Fruit fly (Drosophila melanogaster) whole organism, embryonic: Measurements from ENCODE around the gene CG13313.

ENCODE experiments used
- ATbp ChIP-seq: fragments of 200-800 bp; sonication (Bioruptor generic); optimal IDR thresholded peaks from 2 replicates; lab custom pipeline; 2017; ENCODE audit warnings: missing biosample characterization, mild to moderate bottlenecking, missing genetic modification characterization, missing genetic modification reagents
- Atf-2 ChIP-seq: fragments of 200-800 bp; sonication (Bioruptor generic); optimal IDR thresholded peaks from 2 replicates; lab custom pipeline; 2016; ENCODE audit warnings: missing biosample characterization, missing genetic modification characterization
- Blimp-1 ChIP-seq: fragments of 200-800 bp; sonication (Bioruptor generic); optimal IDR thresholded peaks from 3 replicates; lab custom pipeline; 2018; ENCODE audit warnings: missing biosample characterization, missing genetic modification characterization, mild to moderate bottlenecking, moderate library complexity, missing genetic modification reagents
- CG10274 ChIP-seq: fragments of 200-800 bp; sonication (Bioruptor generic); optimal IDR thresholded peaks from 3 replicates; lab custom pipeline; 2017; ENCODE audit warnings: missing biosample characterization, mild to moderate bottlenecking, missing genetic modification characterization
- CG11398 ChIP-seq: fragments of 200-800 bp; sonication (Bioruptor generic); optimal IDR thresholded peaks from 2 replicates; lab custom pipeline; 2016; ENCODE audit warnings: missing biosample characterization, missing genetic modification characterization
- CG11696 ChIP-seq: fragments of 200-800 bp; sonication (Bioruptor generic); IDR thresholded peaks from 2 replicates; pipeline ENCODE4 v1.3.6; 2022; ENCODE audit warnings: missing biosample characterization, missing genetic modification characterization
- CG12219 ChIP-seq: fragments of 200-800 bp; sonication (Bioruptor generic); optimal IDR thresholded peaks from 3 replicates; lab custom pipeline; 2018; ENCODE audit warnings: missing biosample characterization, mild to moderate bottlenecking, missing genetic modification characterization
- CG13287 ChIP-seq: fragments of 200-800 bp; sonication (Bioruptor generic); IDR thresholded peaks from 2 replicates; pipeline ENCODE4 v1.3.6; 2022; ENCODE audit warnings: missing biosample characterization, missing genetic modification characterization; ENCODE audit not compliant: partially characterized antibody
- CG14441 ChIP-seq: fragments of 200-800 bp; sonication (Bioruptor generic); IDR thresholded peaks from 2 replicates; pipeline ENCODE4 v1.3.6; 2022; ENCODE audit warnings: missing biosample characterization, missing genetic modification characterization
- CG14860 ChIP-seq: fragments of 200-800 bp; sonication (Bioruptor generic); IDR thresholded peaks from 3 replicates; pipeline ENCODE4 v1.3.6; 2022; ENCODE audit warnings: missing biosample characterization, missing genetic modification characterization; ENCODE audit not compliant: partially characterized antibody
- CG1603 ChIP-seq: fragments of 200-800 bp; sonication (Bioruptor generic); optimal IDR thresholded peaks from 2 replicates; lab custom pipeline; 2019; ENCODE audit warnings: missing biosample characterization, mild to moderate bottlenecking, missing genetic modification characterization, moderate library complexity
- CG17328 ChIP-seq: fragments of 200-800 bp; sonication (Bioruptor generic); IDR thresholded peaks from 2 replicates; pipeline ENCODE4 v1.3.6; 2022; ENCODE audit warnings: missing biosample characterization, missing genetic modification characterization
- CG18599 ChIP-seq: fragments of 200-800 bp; sonication (Bioruptor generic); optimal IDR thresholded peaks from 3 replicates; lab custom pipeline; 2017; ENCODE audit warnings: missing biosample characterization, missing genetic modification characterization, mild to moderate bottlenecking, moderate library complexity, missing genetic modification reagents
- CG2678 ChIP-seq: fragments of 200-800 bp; sonication (Bioruptor generic); optimal IDR thresholded peaks from 3 replicates; lab custom pipeline; 2019; ENCODE audit warnings: missing biosample characterization, mild to moderate bottlenecking, missing genetic modification characterization, moderate library complexity
- CG30403 ChIP-seq: fragments of 200-800 bp; sonication (Bioruptor generic); optimal IDR thresholded peaks from 3 replicates; lab custom pipeline; 2016; ENCODE audit warnings: missing biosample characterization, missing genetic modification characterization
- CG31365 ChIP-seq: fragments of 200-800 bp; sonication (Bioruptor generic); optimal IDR thresholded peaks from 2 replicates; lab custom pipeline; 2018; ENCODE audit warnings: missing biosample characterization, mild to moderate bottlenecking, missing genetic modification characterization
- CG42726 ChIP-seq: fragments of 200-800 bp; sonication (Bioruptor generic); IDR thresholded peaks from 2 replicates; pipeline ENCODE4 v1.3.6; 2022; ENCODE audit warnings: missing biosample characterization, missing genetic modification characterization; ENCODE audit not compliant: partially characterized antibody
- CG4730 ChIP-seq: fragments of 200-800 bp; sonication (Bioruptor generic); IDR thresholded peaks from 2 replicates; pipeline ENCODE4 v1.3.6; 2022; ENCODE audit warnings: missing biosample characterization, missing genetic modification characterization
- CG6813 ChIP-seq: fragments of 200-800 bp; sonication (Bioruptor generic); optimal IDR thresholded peaks from 2 replicates; lab custom pipeline; 2017; ENCODE audit warnings: missing biosample characterization, missing genetic modification characterization, mild to moderate bottlenecking, moderate library complexity, missing genetic modification reagents
- CG6854 ChIP-seq: fragments of 200-800 bp; sonication (Bioruptor generic); optimal IDR thresholded peaks from 3 replicates; lab custom pipeline; 2017; ENCODE audit warnings: missing biosample characterization, mild to moderate bottlenecking, missing genetic modification characterization
- CG7556 ChIP-seq: fragments of 200-800 bp; sonication (Bioruptor generic); optimal IDR thresholded peaks from 2 replicates; lab custom pipeline; 2017; ENCODE audit warnings: missing biosample characterization, mild to moderate bottlenecking, missing genetic modification characterization
- CG8359 ChIP-seq: fragments of 200-800 bp; sonication (Bioruptor generic); optimal IDR thresholded peaks from 2 replicates; lab custom pipeline; 2017; ENCODE audit warnings: missing biosample characterization, mild to moderate bottlenecking, missing genetic modification characterization, borderline replicate concordance
- CG8478 ChIP-seq: fragments of >200 bp; optimal IDR thresholded peaks from 2 replicates; lab custom pipeline; 2018
- CG8765 ChIP-seq: fragments of 200-800 bp; sonication (Bioruptor generic); IDR thresholded peaks from 2 replicates; pipeline ENCODE4 v1.3.6; 2022; ENCODE audit warnings: missing biosample characterization, missing genetic modification characterization
- CG9727 ChIP-seq: fragments of 200-800 bp; sonication (Bioruptor generic); optimal IDR thresholded peaks from 3 replicates; lab custom pipeline; 2017; ENCODE audit warnings: missing biosample characterization, mild to moderate bottlenecking, missing genetic modification characterization
- D ChIP-seq, 2 experiments: fragments of 200-800 bp in 1 of 2; fragments of >200 bp in 1 of 2; sonication (Bioruptor generic) in 1 of 2; optimal IDR thresholded peaks; 2 replicates in 1 of 2; 3 replicates in 1 of 2; lab custom pipeline; 2017; ENCODE audit warnings: mild to moderate bottlenecking in 1 of 2, missing biosample characterization in 1 of 2, missing genetic modification characterization in 1 of 2, missing genetic modification reagents in 1 of 2
- Dek ChIP-seq: fragments of 200-800 bp; sonication (Bioruptor generic); optimal IDR thresholded peaks from 3 replicates; lab custom pipeline; 2019; ENCODE audit warnings: missing biosample characterization, mild to moderate bottlenecking, missing genetic modification characterization, moderate library complexity
- Dip3 ChIP-seq: fragments of 200-800 bp; sonication (Bioruptor generic); optimal IDR thresholded peaks from 3 replicates; lab custom pipeline; 2016; ENCODE audit warnings: missing biosample characterization, missing genetic modification characterization
- Doc2 ChIP-seq: fragments of 200-800 bp; sonication (Bioruptor generic); IDR thresholded peaks from 2 replicates; pipeline ENCODE4 v1.3.6; 2022; ENCODE audit warnings: missing biosample characterization, missing genetic modification characterization
- HLH3B ChIP-seq: fragments of 200-800 bp; sonication (Bioruptor generic); IDR thresholded peaks from 2 replicates; pipeline ENCODE4 v1.3.6; 2022; ENCODE audit warnings: missing biosample characterization, missing genetic modification characterization
- Spps ChIP-seq: fragments of 200-800 bp; sonication (Bioruptor generic); optimal IDR thresholded peaks from 2 replicates; lab custom pipeline; 2018; ENCODE audit warnings: missing biosample characterization, mild to moderate bottlenecking, missing genetic modification characterization
- Trl ChIP-seq, 3 experiments: fragments of >200 bp in 2 of 3; fragments of 200-800 bp in 1 of 3; sonication (Bioruptor generic) in 1 of 3; optimal IDR thresholded peaks; 2 replicates in 1 of 3; 3 replicates in 2 of 3; lab custom pipeline; 2016 to 2017; ENCODE audit warnings: missing biosample characterization in 1 of 3, missing genetic modification characterization in 1 of 3
- aop ChIP-seq: fragments of 200-800 bp; sonication (Bioruptor generic); IDR thresholded peaks from 2 replicates; pipeline ENCODE4 v1.3.6; 2022; ENCODE audit warnings: missing biosample characterization, missing genetic modification characterization
- ato ChIP-seq: fragments of 200-800 bp; sonication (Bioruptor generic); IDR thresholded peaks from 2 replicates; pipeline ENCODE4 v1.3.6; 2022; ENCODE audit warnings: missing biosample characterization, missing genetic modification characterization; ENCODE audit not compliant: partially characterized antibody
- bab2 ChIP-seq: fragments of 200-800 bp; sonication (Bioruptor generic); optimal IDR thresholded peaks from 2 replicates; lab custom pipeline; 2016; ENCODE audit warnings: missing biosample characterization, missing genetic modification characterization
- dan ChIP-seq: fragments of 200-800 bp; sonication (Bioruptor generic); IDR thresholded peaks from 2 replicates; pipeline ENCODE4 v1.3.6; 2022; ENCODE audit warnings: missing biosample characterization, missing genetic modification characterization
- dpn ChIP-seq, 2 experiments: fragments of 200-800 bp; sonication (Bioruptor generic); optimal IDR thresholded peaks; 3 replicates each; lab custom pipeline; 2016; ENCODE audit warnings: missing biosample characterization in 2 of 2, missing genetic modification characterization in 2 of 2
- emc ChIP-seq: fragments of 200-800 bp; sonication (Bioruptor generic); optimal IDR thresholded peaks from 2 replicates; lab custom pipeline; 2016; ENCODE audit warnings: missing biosample characterization, missing genetic modification characterization
- grn ChIP-seq: fragments of 200-800 bp; sonication (Bioruptor generic); optimal IDR thresholded peaks from 3 replicates; lab custom pipeline; 2017; ENCODE audit warnings: missing biosample characterization, missing genetic modification characterization
- ham ChIP-seq: fragments of 200-800 bp; sonication (Bioruptor generic); IDR thresholded peaks from 2 replicates; pipeline ENCODE4 v1.3.6; 2022; ENCODE audit warnings: missing biosample characterization, missing genetic modification characterization
- hb ChIP-seq: fragments of 200-800 bp; sonication (Bioruptor generic); IDR thresholded peaks from 3 replicates; pipeline ENCODE4 v1.3.6; 2022; ENCODE audit warnings: missing biosample characterization, missing genetic modification characterization; ENCODE audit not compliant: partially characterized antibody
- luna ChIP-seq: fragments of 200-800 bp; sonication (Bioruptor generic); optimal IDR thresholded peaks from 2 replicates; lab custom pipeline; 2016; ENCODE audit warnings: missing biosample characterization, missing genetic modification characterization
- nau ChIP-seq: fragments of 200-800 bp; sonication (Bioruptor generic); optimal IDR thresholded peaks from 3 replicates; lab custom pipeline; 2017; ENCODE audit warnings: missing biosample characterization, mild to moderate bottlenecking, missing genetic modification characterization, missing genetic modification reagents
- peb ChIP-seq: fragments of 200-800 bp; sonication (Bioruptor generic); IDR thresholded peaks from 2 replicates; pipeline ENCODE4 v1.3.6; 2022; ENCODE audit warnings: missing biosample characterization, missing genetic modification characterization
- pfk ChIP-seq: fragments of 200-800 bp; sonication (Bioruptor generic); optimal IDR thresholded peaks from 2 replicates; lab custom pipeline; 2018; ENCODE audit warnings: missing biosample characterization, mild to moderate bottlenecking, missing genetic modification characterization, moderate library complexity
- ranshi ChIP-seq: fragments of 200-800 bp; sonication (Bioruptor generic); IDR thresholded peaks from 2 replicates; pipeline ENCODE4 v1.3.6; 2022; ENCODE audit warnings: missing biosample characterization, missing genetic modification characterization
- sens ChIP-seq: fragments of 200-800 bp; sonication (Bioruptor generic); peaks from one replicate; lab custom pipeline; 2016; ENCODE audit warnings: missing biosample characterization, missing genetic modification characterization
- tup ChIP-seq: fragments of 200-800 bp; sonication (Bioruptor generic); optimal IDR thresholded peaks from 2 replicates; lab custom pipeline; 2016; ENCODE audit warnings: missing biosample characterization, mild to moderate bottlenecking, missing genetic modification characterization, moderate library complexity
- unpg ChIP-seq: fragments of 200-800 bp; sonication (Bioruptor generic); optimal IDR thresholded peaks from 3 replicates; lab custom pipeline; 2018; ENCODE audit warnings: missing biosample characterization, mild to moderate bottlenecking, missing genetic modification characterization, moderate library complexity
- wek ChIP-seq: fragments of 200-800 bp; sonication (Bioruptor generic); optimal IDR thresholded peaks from 3 replicates; lab custom pipeline; 2018; ENCODE audit warnings: missing biosample characterization, mild to moderate bottlenecking, missing genetic modification characterization, moderate library complexity

CG13313 gene

DNA sequence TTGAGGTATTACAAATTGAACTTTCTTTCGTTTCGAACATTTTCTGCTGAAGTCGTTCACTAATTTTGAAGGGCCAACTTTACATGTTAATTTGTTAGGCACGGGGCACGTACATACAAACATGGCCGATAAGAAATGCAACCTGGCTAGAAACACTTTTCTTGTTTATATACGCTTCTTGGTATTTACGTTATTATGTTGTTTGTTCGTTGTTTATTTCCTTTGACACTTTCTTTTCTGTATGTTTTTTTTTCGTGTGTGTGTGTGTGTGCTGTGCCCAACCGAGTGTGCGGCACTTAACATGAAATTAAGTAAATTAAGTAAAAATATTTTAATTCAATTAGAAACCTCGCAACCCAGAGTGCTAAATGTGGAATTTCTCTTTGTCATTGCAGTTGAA, 33.0 kb upstream of the CG13313 start (continued):
- TF ChIP-seq CG8765 (no peak), CG6854 (GFP tag; lab: Kevin White, UChicago) (no peak), CG17328 (peak; percentile 12; the same call in 1 of the 2 replicates), CG4730 (GFP tag; lab: Robert Waterston, UW) (no peak), pfk (GFP tag; lab: Kevin White, UChicago) (no peak), CG30403 (GFP tag; lab: Kevin White, UChicago) (no peak), CG2678 (tag; lab: Kevin White, UChicago) (peak; percentile 67), Dip3 (GFP tag; lab: Kevin White, UChicago) (no peak), aop (GFP tag; lab: Robert Waterston, UW) (no peak), CG11398 (peak; percentile 14), CG1603 (tag; lab: Kevin White, UChicago) (peak; percentile 14), CG14441 (GFP tag; lab: Robert Waterston, UW) (no peak), CG12219 (GFP tag; lab: Kevin White, UChicago) (peak; percentile 27), dan (no peak), hb (GFP tag; lab: Robert Waterston, UW) (no peak), peb (GFP tag; lab: Robert Waterston, UW) (no peak), ato (no peak), CG9727 (GFP tag; lab: Kevin White, UChicago) (no peak), wek (peak; percentile 56), CG18599 (no peak), Dek (tag; lab: Kevin White, UChicago) (no peak), CG13287 (GFP tag; lab: Robert Waterston, UW) (no peak), CG7556 (GFP tag; lab: Kevin White, UChicago) (peak; percentile 10), sens (GFP tag; lab: Kevin White, UChicago) (peak; percentile 85), nau (GFP tag; lab: Kevin White, UChicago) (peak; percentile 34), HLH3B (GFP tag; lab: Robert Waterston, UW) (peak; percentile 42; the same call in 1 of the 2 replicates), CG11696 (GFP tag; lab: Robert Waterston, UW) (no peak), Atf-2 (GFP tag; lab: Kevin White, UChicago) (no peak), CG8359 (GFP tag; lab: Kevin White, UChicago) (no peak), Trl (optimal IDR thresholded peaks at IDR 0.05; lab: Kevin White, UChicago) (no peak), Trl (GFP tag; optimal IDR thresholded peaks at IDR 0.05; lab: Kevin White, UChicago) (peak; percentile 1), D (optimal IDR thresholded peaks at IDR 0.05; lab: Kevin White, UChicago) (no peak), D (GFP tag; optimal IDR thresholded peaks at IDR 0.05; lab: Kevin White, UChicago) (peak; percentile 62), grn (peak; percentile 22), CG6813 (GFP tag; lab: Kevin White, UChicago) (peak; percentile 48), unpg (peak; percentile 36), Blimp-1 (GFP tag; lab: Kevin White, UChicago) (peak; percentile 94), CG42726 (GFP tag; lab: Robert Waterston, UW) (no peak), CG10274 (GFP tag; lab: Kevin White, UChicago) (no peak), CG14860 (GFP tag; lab: Robert Waterston, UW) (no peak), CG8478 (lab: Kevin White, UChicago) (no peak), CG31365 (tag; lab: Kevin White, UChicago) (peak; percentile 5), ranshi (GFP tag; lab: Robert Waterston, UW) (no peak), dpn (GFP tag; optimal IDR thresholded peaks at IDR 0.05; lab: Kevin White, UChicago) (no peak), ham (GFP tag; lab: Robert Waterston, UW) (no peak), ATbp (GFP tag; lab: Kevin White, UChicago) (peak; percentile 94), emc (no peak), Doc2 (no peak), Spps (tag; lab: Kevin White, UChicago) (peak; percentile 42), tup (GFP tag; lab: Kevin White, UChicago) (peak; percentile 20), luna (GFP tag; lab: Kevin White, UChicago) (no peak), bab2 (peak; percentile 10)
